Worm (Caenorhabditis elegans) whole organism, young adult: ENCODE results near the gene acp-5.

Experiments
- B0336.3 ChIP-seq: fragments of 200-800 bp; sonication (Bioruptor generic); IDR thresholded peaks from 2 replicates; pipeline ENCODE4 v1.3.6; 2022; ENCODE audit warnings: missing genetic modification characterization, missing compliant biosample characterization
- C17E4.6 ChIP-seq: fragments of 200-800 bp; sonication (Bioruptor generic); IDR thresholded peaks from 2 replicates; pipeline ENCODE4 v1.3.6; 2022; ENCODE audit warnings: missing genetic modification reagents, missing genetic modification characterization, missing compliant biosample characterization
- D2030.7 ChIP-seq: fragments of 200-800 bp; sonication (Bioruptor generic); IDR thresholded peaks from 2 replicates; pipeline ENCODE4 v1.3.6; 2022; ENCODE audit warnings: missing genetic modification reagents, missing genetic modification characterization, missing compliant biosample characterization
- F10E7.11 ChIP-seq: sonication (generic microtip); optimal IDR thresholded peaks from 2 replicates; lab custom pipeline; 2017; ENCODE audit warnings: mild to moderate bottlenecking, missing genetic modification characterization, moderate library complexity, missing compliant biosample characterization
- F23B12.7 ChIP-seq: sonication (generic microtip); optimal IDR thresholded peaks from 2 replicates; lab custom pipeline; 2017; ENCODE audit warnings: missing genetic modification characterization, mild to moderate bottlenecking, missing compliant biosample characterization, antibody characterized with exemption, moderate library complexity; ENCODE audit not compliant: insufficient read depth
- F33H1.4 ChIP-seq: fragments of 200-800 bp; sonication (Bioruptor generic); IDR thresholded peaks from 2 replicates; pipeline ENCODE4 v1.3.6; 2022; ENCODE audit warnings: missing genetic modification reagents, missing genetic modification characterization, missing compliant biosample characterization
- F37B4.10 ChIP-seq: fragments of 200-800 bp; sonication (Bioruptor generic); IDR thresholded peaks from 2 replicates; pipeline ENCODE4 v1.3.6; 2022; ENCODE audit warnings: missing genetic modification characterization, missing compliant biosample characterization
- F39B2.1 ChIP-seq: fragments of 200-800 bp; sonication (Bioruptor generic); IDR thresholded peaks from 2 replicates; pipeline ENCODE4 v1.3.6; 2022; ENCODE audit warnings: missing genetic modification reagents, missing genetic modification characterization, missing compliant biosample characterization
- F49E8.2 ChIP-seq: sonication (generic microtip); optimal IDR thresholded peaks from 3 replicates; lab custom pipeline; 2017; ENCODE audit warnings: missing genetic modification characterization, mild to moderate bottlenecking, missing compliant biosample characterization, antibody characterized with exemption, moderate library complexity; ENCODE audit not compliant: insufficient read depth
- F57A8.1 ChIP-seq: fragments of 200-800 bp; sonication (Bioruptor generic); optimal IDR thresholded peaks from 2 replicates; lab custom pipeline; 2018; ENCODE audit warnings: mild to moderate bottlenecking, missing genetic modification characterization, moderate library complexity, missing compliant biosample characterization
- Y79H2A.3 ChIP-seq: fragments of 200-800 bp; sonication (Bioruptor generic); conservative IDR thresholded peaks from 2 replicates; pipeline ENCODE4 v1.3.6; 2022; ENCODE audit warnings: missing genetic modification reagents, missing genetic modification characterization, missing compliant biosample characterization
- Y95B8A.8 ChIP-seq: fragments of 200-800 bp; sonication (Bioruptor generic); IDR thresholded peaks from 2 replicates; pipeline ENCODE4 v1.3.6; 2022; ENCODE audit warnings: missing genetic modification reagents, missing genetic modification characterization, missing compliant biosample characterization
- aptf-3 ChIP-seq: fragments of 200-800 bp; sonication (Bioruptor generic); IDR thresholded peaks from 2 replicates; pipeline ENCODE4 v1.3.6; 2022; ENCODE audit warnings: missing genetic modification characterization, missing compliant biosample characterization
- bed-1 ChIP-seq: fragments of 200-800 bp; sonication (Bioruptor generic); IDR thresholded peaks from 2 replicates; pipeline ENCODE4 v1.3.6; 2022; ENCODE audit warnings: missing genetic modification reagents, missing genetic modification characterization, missing compliant biosample characterization
- bed-2 ChIP-seq: fragments of 200-800 bp; sonication (Bioruptor generic); IDR thresholded peaks from 2 replicates; pipeline ENCODE4 v1.3.6; 2022; ENCODE audit warnings: missing genetic modification reagents, missing genetic modification characterization, missing compliant biosample characterization
- cebp-1 ChIP-seq, 2 experiments: fragments of 200-800 bp in 1 of 2; sonication (Bioruptor generic) in 1 of 2; sonication (generic microtip) in 1 of 2; IDR thresholded peaks in 1 of 2; optimal IDR thresholded peaks in 1 of 2; 2 replicates each; pipeline versions ENCODE4 v1.3.6 to Lab custom; 2017 to 2022; ENCODE audit warnings: missing compliant biosample characterization in 2 of 2, missing genetic modification characterization in 2 of 2, mild to moderate bottlenecking in 1 of 2, missing genetic modification reagents in 1 of 2, moderate library complexity in 1 of 2
- ceh-27 ChIP-seq: fragments of 200-800 bp; sonication (Bioruptor generic); optimal IDR thresholded peaks from 2 replicates; lab custom pipeline; 2018; ENCODE audit warnings: mild to moderate bottlenecking, missing genetic modification characterization, moderate library complexity, missing compliant biosample characterization
- chd-7 ChIP-seq: sonication (generic microtip); optimal IDR thresholded peaks from 2 replicates; lab custom pipeline; 2016; ENCODE audit warnings: mild to moderate bottlenecking, missing genetic modification characterization, moderate library complexity, missing compliant biosample characterization
- die-1 ChIP-seq: sonication (generic microtip); optimal IDR thresholded peaks from 2 replicates; lab custom pipeline; 2016; ENCODE audit warnings: missing genotype, mild to moderate bottlenecking, missing genetic modification characterization, missing compliant biosample characterization
- egl-18 ChIP-seq: fragments of 200-800 bp; sonication (Bioruptor generic); IDR thresholded peaks from 2 replicates; pipeline ENCODE4 v1.3.6; 2022; ENCODE audit warnings: missing genetic modification reagents, missing genetic modification characterization, missing compliant biosample characterization
- egrh-3 ChIP-seq: fragments of 200-800 bp; sonication (Bioruptor generic); IDR thresholded peaks from 2 replicates; pipeline ENCODE4 v1.3.6; 2022; ENCODE audit warnings: missing genetic modification reagents, missing genetic modification characterization, missing compliant biosample characterization
- ekl-4 ChIP-seq: fragments of 200-800 bp; sonication (Bioruptor generic); IDR thresholded peaks from 2 replicates; pipeline ENCODE4 v1.3.6; 2022; ENCODE audit warnings: missing genetic modification reagents, missing genetic modification characterization, missing compliant biosample characterization
- hlh-12 ChIP-seq: sonication (generic microtip); optimal IDR thresholded peaks from 2 replicates; lab custom pipeline; 2016; ENCODE audit warnings: missing genetic modification characterization, missing compliant biosample characterization
- hlh-26 ChIP-seq: fragments of 200-800 bp; sonication (Bioruptor generic); conservative IDR thresholded peaks from 2 replicates; pipeline ENCODE4 v1.3.6; 2022; ENCODE audit warnings: missing genetic modification reagents, missing genetic modification characterization, missing compliant biosample characterization
- hmg-1.2 ChIP-seq: fragments of 200-800 bp; sonication (Bioruptor generic); IDR thresholded peaks from 2 replicates; pipeline ENCODE4 v1.3.6; 2022; ENCODE audit warnings: missing genetic modification reagents, missing genetic modification characterization, missing compliant biosample characterization
- hmg-20 ChIP-seq: fragments of 200-800 bp; sonication (Bioruptor generic); IDR thresholded peaks from 2 replicates; pipeline ENCODE4 v1.3.6; 2022; ENCODE audit warnings: missing genetic modification reagents, missing genetic modification characterization, missing compliant biosample characterization
- hsf-1 ChIP-seq: fragments of 200-800 bp; sonication (Bioruptor generic); IDR thresholded peaks from 2 replicates; pipeline ENCODE4 v1.3.6; 2022; ENCODE audit warnings: missing genetic modification reagents, missing genetic modification characterization, missing compliant biosample characterization
- lag-1 ChIP-seq: fragments of 200-800 bp; sonication (Bioruptor generic); IDR thresholded peaks from 2 replicates; pipeline ENCODE4 v1.3.6; 2022; ENCODE audit warnings: missing genetic modification reagents, missing genetic modification characterization, missing compliant biosample characterization
- lin-26 ChIP-seq: fragments of 200-800 bp; sonication (Bioruptor generic); IDR thresholded peaks from 2 replicates; pipeline ENCODE4 v1.3.6; 2022; ENCODE audit warnings: missing genetic modification reagents, missing genetic modification characterization, missing compliant biosample characterization
- lin-40 ChIP-seq: sonication (generic microtip); optimal IDR thresholded peaks from 2 replicates; lab custom pipeline; 2016; ENCODE audit warnings: missing genetic modification characterization, mild to moderate bottlenecking, missing compliant biosample characterization, missing genotype, missing genetic modification reagents
- lsy-27 ChIP-seq: sonication (generic microtip); optimal IDR thresholded peaks from 2 replicates; lab custom pipeline; 2017; ENCODE audit warnings: missing genetic modification characterization, mild to moderate bottlenecking, missing compliant biosample characterization, antibody characterized with exemption, missing genotype, borderline replicate concordance; ENCODE audit not compliant: insufficient read depth
- madf-3 ChIP-seq: fragments of 200-800 bp; sonication (Bioruptor generic); IDR thresholded peaks from 2 replicates; pipeline ENCODE4 v1.3.6; 2022; ENCODE audit warnings: missing genetic modification reagents, missing genetic modification characterization, missing compliant biosample characterization
- madf-6 ChIP-seq: fragments of 200-800 bp; sonication (Bioruptor generic); IDR thresholded peaks from 2 replicates; pipeline ENCODE4 v1.3.6; 2022; ENCODE audit warnings: missing genetic modification reagents, missing genetic modification characterization, missing compliant biosample characterization
- mel-28 ChIP-seq: sonication (generic microtip); optimal IDR thresholded peaks from 2 replicates; lab custom pipeline; 2016; ENCODE audit warnings: borderline replicate concordance, mild to moderate bottlenecking, missing genetic modification characterization, missing compliant biosample characterization
- mes-4 ChIP-seq: sonication (generic microtip); optimal IDR thresholded peaks from 2 replicates; lab custom pipeline; 2016; ENCODE audit warnings: missing genotype, missing genetic modification characterization, missing compliant biosample characterization
- nfya-1 ChIP-seq: sonication (generic microtip); optimal IDR thresholded peaks from 2 replicates; lab custom pipeline; 2017; ENCODE audit warnings: antibody characterized with exemption, missing compliant biosample characterization, missing genetic modification characterization, borderline replicate concordance; ENCODE audit not compliant: insufficient read depth
- nhr-120 ChIP-seq: fragments of 200-800 bp; sonication (Bioruptor generic); IDR thresholded peaks from 2 replicates; pipeline ENCODE4 v1.3.6; 2022; ENCODE audit warnings: missing genetic modification characterization, missing compliant biosample characterization
- nhr-90 ChIP-seq: sonication (generic microtip); optimal IDR thresholded peaks from 2 replicates; lab custom pipeline; 2016; ENCODE audit warnings: missing genotype, mild to moderate bottlenecking, missing genetic modification characterization, missing compliant biosample characterization
- pbrm-1 ChIP-seq: fragments of 200-800 bp; sonication (Bioruptor generic); IDR thresholded peaks from 2 replicates; pipeline ENCODE4 v1.3.6; 2022; ENCODE audit warnings: missing genetic modification reagents, missing genetic modification characterization, missing compliant biosample characterization
- pha-4 ChIP-seq: fragments of 150-350 bp; sonication (generic microtip); optimal IDR thresholded peaks from 2 replicates; lab custom pipeline; 2014; ENCODE audit warnings: missing biosample characterization, missing genetic modification reagents, missing genetic modification characterization
- repo-1 ChIP-seq: sonication (generic microtip); optimal IDR thresholded peaks from 2 replicates; lab custom pipeline; 2017; ENCODE audit warnings: mild to moderate bottlenecking, missing genetic modification characterization, missing compliant biosample characterization
- sdz-38 ChIP-seq: sonication (generic microtip); optimal IDR thresholded peaks from 2 replicates; lab custom pipeline; 2016; ENCODE audit warnings: missing genotype, missing genetic modification characterization, missing compliant biosample characterization
- unc-130 ChIP-seq: sonication (generic microtip); optimal IDR thresholded peaks from 2 replicates; lab custom pipeline; 2016; ENCODE audit warnings: missing genetic modification reagents, missing genetic modification characterization, missing compliant biosample characterization
- ztf-22 ChIP-seq: fragments of 200-800 bp; sonication (Bioruptor generic); optimal IDR thresholded peaks from 2 replicates; lab custom pipeline; 2018; ENCODE audit warnings: mild to moderate bottlenecking, missing genetic modification characterization, moderate library complexity, missing compliant biosample characterization
- ztf-25 ChIP-seq: fragments of 200-800 bp; sonication (Bioruptor generic); IDR thresholded peaks from 2 replicates; pipeline ENCODE4 v1.3.6; 2022; ENCODE audit warnings: missing genetic modification reagents, missing genetic modification characterization, missing compliant biosample characterization
- ztf-6 ChIP-seq: fragments of 200-800 bp; sonication (Bioruptor generic); IDR thresholded peaks from 2 replicates; pipeline ENCODE4 v1.3.6; 2022; ENCODE audit warnings: missing genetic modification reagents, missing genetic modification characterization, missing compliant biosample characterization

Gene acp-5

ce11 chrX:5841060-5841642, 11.9 kb downstream of the acp-5 start, which contains the start of gene puf-9 (continued):
- peak; percentile 47 for TF ChIP-seq madf-6
- peak; percentile 59 for TF ChIP-seq F33H1.4 (GFP tag; lab: Robert Waterston, UW)
- no peak for TF ChIP-seq sdz-38
- no peak for TF ChIP-seq F37B4.10
- TF ChIP-seq pbrm-1 = peak; percentile 97
- TF ChIP-seq Y95B8A.8 = peak; percentile 84; the same call in 1 of the 2 replicates
- TF ChIP-seq ztf-22 (GFP tag; lab: Kevin White, UChicago) = peak; percentile 97
- no peak for TF ChIP-seq lsy-27 (tag; lab: Kevin White, UChicago)
- TF ChIP-seq C17E4.6 (GFP tag; lab: Robert Waterston, UW) = peak; percentile 87
- peak; percentile 78 for TF ChIP-seq repo-1 (tag; lab: Kevin White, UChicago)
- TF ChIP-seq F57A8.1 = no peak
- no peak for TF ChIP-seq D2030.7 (GFP tag; lab: Robert Waterston, UW)
- TF ChIP-seq madf-3 (GFP tag; lab: Robert Waterston, UW) = peak; percentile 89
- TF ChIP-seq F39B2.1 (GFP tag; lab: Robert Waterston, UW) = 0 out of 2 replicates have a peak, but pooled peaks have one; percentile 44
- peak; percentile 99 for TF ChIP-seq lin-40 (tag; lab: Kevin White, UChicago)
- no peak for TF ChIP-seq hlh-26 (GFP tag; lab: Robert Waterston, UW)
- no peak for TF ChIP-seq lag-1 (GFP tag; lab: Robert Waterston, UW)
- no peak for TF ChIP-seq hlh-12 (tag; lab: Kevin White, UChicago)
- no peak for TF ChIP-seq aptf-3
- TF ChIP-seq hmg-1.2 (GFP tag; lab: Robert Waterston, UW) = peak; percentile 92
- no peak for TF ChIP-seq mel-28 (tag; lab: Kevin White, UChicago)
- peak; percentile 61; the same call in 1 of the 2 replicates for TF ChIP-seq hmg-20
- TF ChIP-seq nfya-1 = no peak
- no peak for TF ChIP-seq F49E8.2 (tag; lab: Kevin White, UChicago)
- peak; percentile 98 for TF ChIP-seq chd-7 (tag; lab: Kevin White, UChicago)
- TF ChIP-seq lin-26 = peak; percentile 90
- TF ChIP-seq egl-18 (GFP tag; lab: Robert Waterston, UW) = peak; percentile 82
- no peak for TF ChIP-seq mes-4 (tag; lab: Kevin White, UChicago)
- peak; percentile 90 for TF ChIP-seq cebp-1 (GFP tag; IDR thresholded peaks at IDR 0.05; lab: Robert Waterston, UW)
- peak; percentile 96 for TF ChIP-seq cebp-1 (tag; optimal IDR thresholded peaks at IDR 0.05; lab: Kevin White, UChicago)
- TF ChIP-seq F10E7.11 (tag; lab: Kevin White, UChicago) = no peak
- peak; percentile 97 for TF ChIP-seq B0336.3 (GFP tag; lab: Robert Waterston, UW)
- TF ChIP-seq die-1 (tag; lab: Kevin White, UChicago) = peak; percentile 61
- TF ChIP-seq F23B12.7 (tag; lab: Kevin White, UChicago) = peak; percentile 85
- peak; percentile 98 for TF ChIP-seq pha-4
- TF ChIP-seq unc-130 (GFP tag; lab: Kevin White, UChicago) = no peak
- TF ChIP-seq ztf-6 (GFP tag; lab: Robert Waterston, UW) = peak; percentile 59; the same call in 1 of the 2 replicates
- peak; percentile 95 for TF ChIP-seq nhr-90 (tag; lab: Kevin White, UChicago)
- TF ChIP-seq egrh-3 = peak; percentile 74; the same call in 1 of the 2 replicates
- TF ChIP-seq nhr-120 = 0 out of 2 replicates have a peak, but pooled peaks have one; percentile 25
- 0 out of 2 replicates have a peak, but pooled peaks have one; percentile 54 for TF ChIP-seq bed-1 (GFP tag; lab: Robert Waterston, UW)
- 0 out of 2 replicates have a peak, but pooled peaks have one; percentile 17 for TF ChIP-seq Y79H2A.3 (GFP tag; lab: Robert Waterston, UW)
- peak; percentile 70; the same call in 1 of the 2 replicates for TF ChIP-seq bed-2 (GFP tag; lab: Robert Waterston, UW)
- TF ChIP-seq hsf-1 (GFP tag; lab: Robert Waterston, UW) = no peak
- TF ChIP-seq ztf-25 = no peak
- TF ChIP-seq ceh-27 (GFP tag; lab: Kevin White, UChicago) = peak; percentile 99
- TF ChIP-seq ekl-4 (GFP tag; lab: Robert Waterston, UW) = peak; percentile 93
